Comparison of ENCODE assay signal across 1 fruit fly cellular context in the genomic region with DNA sequence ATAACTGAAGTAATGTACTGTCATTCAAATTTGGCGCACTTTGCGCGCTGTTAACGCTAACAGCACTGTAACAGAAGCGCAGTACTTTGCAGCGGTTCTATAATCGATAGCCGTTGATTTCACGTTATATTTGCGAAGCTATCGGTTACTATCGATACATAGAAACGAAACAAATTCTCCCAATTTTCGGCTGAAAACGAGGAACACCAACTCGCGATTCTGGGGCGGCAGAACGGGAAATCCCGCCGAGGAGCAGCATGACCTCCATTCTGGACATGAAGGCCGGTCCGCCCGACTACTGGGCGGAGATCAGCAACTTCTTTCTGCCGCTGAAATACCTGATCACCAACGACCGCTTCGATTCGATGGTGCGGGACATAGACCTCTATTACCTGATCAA.
TF ChIP-seq lines count a peak whose summit lies in the region.

A gene (plus strand): TSS at position 122 of the 400 bp plus-strand sequence.

TF ChIP-seq in whole organism, embryonic, 481 proteins besides CTCF, POLR2A, EP300 and RAD21 (continued from another document and continues in another):
- no peak for TF ChIP-seq CG13296 (GFP tag; optimal IDR thresholded peaks at IDR 0.05; lab: Kevin White, UChicago)
- TF ChIP-seq CG34376 (GFP tag; optimal IDR thresholded peaks at IDR 0.05; lab: Kevin White, UChicago) = no peak
- no peak for TF ChIP-seq CG9932 (GFP tag; IDR thresholded peaks at IDR 0.05; lab: Robert Waterston, UW)
- no peak for TF ChIP-seq en (GFP tag; optimal IDR thresholded peaks at IDR 0.05; lab: Kevin White, UChicago)
- TF ChIP-seq CG31441 (GFP tag; IDR thresholded peaks at IDR 0.05; lab: Robert Waterston, UW) = no peak
- no peak for TF ChIP-seq CG10462 (GFP tag; optimal IDR thresholded peaks at IDR 0.05; lab: Kevin White, UChicago)
- TF ChIP-seq CG9609 (GFP tag; optimal IDR thresholded peaks at IDR 0.05; lab: Kevin White, UChicago) = no peak
- TF ChIP-seq CG7357 (GFP tag; IDR thresholded peaks at IDR 0.05; lab: Robert Waterston, UW) = no peak
- peak; percentile 82 for TF ChIP-seq BEAF-32 (GFP tag; optimal IDR thresholded peaks at IDR 0.05; lab: Kevin White, UChicago)
- TF ChIP-seq CG12942 (GFP tag; optimal IDR thresholded peaks at IDR 0.05; lab: Kevin White, UChicago) = no peak
- no peak for TF ChIP-seq caup (GFP tag; optimal IDR thresholded peaks at IDR 0.05; lab: Kevin White, UChicago; ENCODE audit: severe bottlenecking)
- no peak for TF ChIP-seq Bteb2 (GFP tag; optimal IDR thresholded peaks at IDR 0.05; lab: Kevin White, UChicago)
- no peak for TF ChIP-seq CG7372 (GFP tag; IDR thresholded peaks at IDR 0.05; lab: Robert Waterston, UW)
- no peak for TF ChIP-seq dan (GFP tag; IDR thresholded peaks at IDR 0.05; lab: Robert Waterston, UW)
- no peak for TF ChIP-seq CG10431 (GFP tag; optimal IDR thresholded peaks at IDR 0.05; lab: Kevin White, UChicago)
- TF ChIP-seq nerfin-2 (GFP tag; IDR thresholded peaks at IDR 0.05; lab: Robert Waterston, UW; ENCODE audit: partially characterized antibody) = peak; percentile 58; the same call in 1 of the 2 replicates
- no peak for TF ChIP-seq CG9797 (GFP tag; optimal IDR thresholded peaks at IDR 0.05; lab: Kevin White, UChicago)
- TF ChIP-seq Rx (GFP tag; IDR thresholded peaks at IDR 0.05; lab: Robert Waterston, UW) = no peak
- peak; percentile 77 for TF ChIP-seq CG16813 (GFP tag; IDR thresholded peaks at IDR 0.05; lab: Robert Waterston, UW; ENCODE audit: partially characterized antibody)
- peak; percentile 66 for TF ChIP-seq Sry-δ (GFP tag; optimal IDR thresholded peaks at IDR 0.05; lab: Kevin White, UChicago)
- TF ChIP-seq CG13424 (tag; optimal IDR thresholded peaks at IDR 0.05; lab: Kevin White, UChicago) = no peak
- no peak for TF ChIP-seq klu (GFP tag; IDR thresholded peaks at IDR 0.05; lab: Robert Waterston, UW)
- TF ChIP-seq Spps (tag; optimal IDR thresholded peaks at IDR 0.05; lab: Kevin White, UChicago) = no peak
- TF ChIP-seq Doc3 (GFP tag; IDR thresholded peaks at IDR 0.05; lab: Robert Waterston, UW; ENCODE audit: partially characterized antibody) = peak; percentile 86
- no peak for TF ChIP-seq row (GFP tag; IDR thresholded peaks at IDR 0.05; lab: Robert Waterston, UW)
- TF ChIP-seq CG18476 (GFP tag; optimal IDR thresholded peaks at IDR 0.05; lab: Kevin White, UChicago) = no peak
- peak; percentile 28 for TF ChIP-seq Med (GFP tag; lab: Kevin White, UChicago)
- no peak for TF ChIP-seq seq (GFP tag; IDR thresholded peaks at IDR 0.05; lab: Robert Waterston, UW)
- no peak for TF ChIP-seq CG1529 (GFP tag; optimal IDR thresholded peaks at IDR 0.05; lab: Kevin White, UChicago)
- no peak for TF ChIP-seq CG30020 (tag; optimal IDR thresholded peaks at IDR 0.05; lab: Kevin White, UChicago)
- TF ChIP-seq Rfx (GFP tag; IDR thresholded peaks at IDR 0.05; lab: Robert Waterston, UW) = no peak
- TF ChIP-seq Atf6 (GFP tag; IDR thresholded peaks at IDR 0.05; lab: Robert Waterston, UW) = no peak
- no peak for TF ChIP-seq CG31224 (GFP tag; IDR thresholded peaks at IDR 0.05; lab: Robert Waterston, UW)
- peak; percentile 77 for TF ChIP-seq Dp (GFP tag; optimal IDR thresholded peaks at IDR 0.05; lab: Kevin White, UChicago)
- no peak for TF ChIP-seq CG17361 (GFP tag; IDR thresholded peaks at IDR 0.05; lab: Robert Waterston, UW)
- no peak for TF ChIP-seq Hr3 (GFP tag; optimal IDR thresholded peaks at IDR 0.05; lab: Kevin White, UChicago)
- TF ChIP-seq CG7987 (GFP tag; optimal IDR thresholded peaks at IDR 0.05; lab: Kevin White, UChicago) = no peak
- no peak for TF ChIP-seq Ptx1 (GFP tag; IDR thresholded peaks at IDR 0.05; lab: Robert Waterston, UW)
- TF ChIP-seq CG18619 (GFP tag; optimal IDR thresholded peaks at IDR 0.05; lab: Kevin White, UChicago) = no peak
- no peak for TF ChIP-seq CG12219 (GFP tag; optimal IDR thresholded peaks at IDR 0.05; lab: Kevin White, UChicago)
- no peak for TF ChIP-seq Kr (GFP tag; optimal IDR thresholded peaks at IDR 0.05; lab: Kevin White, UChicago)
- no peak for TF ChIP-seq fd3F (GFP tag; optimal IDR thresholded peaks at IDR 0.05; lab: Kevin White, UChicago)
- peak; percentile 6 for TF ChIP-seq Sin3A (optimal IDR thresholded peaks at IDR 0.05; lab: Kevin White, UChicago)
- no peak for TF ChIP-seq C15 (GFP tag; IDR thresholded peaks at IDR 0.05; lab: Robert Waterston, UW)
- TF ChIP-seq Blimp-1 (GFP tag; optimal IDR thresholded peaks at IDR 0.05; lab: Kevin White, UChicago) = no peak
- no peak for TF ChIP-seq tap (tag; optimal IDR thresholded peaks at IDR 0.05; lab: Kevin White, UChicago)
- no peak for TF ChIP-seq trem (tag; optimal IDR thresholded peaks at IDR 0.05; lab: Kevin White, UChicago)
- no peak for TF ChIP-seq dysf (GFP tag; IDR thresholded peaks at IDR 0.05; lab: Robert Waterston, UW)
- no peak for TF ChIP-seq rib (GFP tag; IDR thresholded peaks at IDR 0.05; lab: Robert Waterston, UW)
- TF ChIP-seq mld (GFP tag; IDR thresholded peaks at IDR 0.05; lab: Robert Waterston, UW; ENCODE audit: partially characterized antibody) = peak; percentile 70; the same call in 2 of the 3 replicates
- TF ChIP-seq Tbp (GFP tag; optimal IDR thresholded peaks at IDR 0.05; lab: Kevin White, UChicago) = no peak
- TF ChIP-seq pfk (GFP tag; optimal IDR thresholded peaks at IDR 0.05; lab: Kevin White, UChicago) = peak; percentile 6
- TF ChIP-seq GATAe (GFP tag; conservative IDR thresholded peaks at IDR 0.05; lab: Robert Waterston, UW) = no peak
- no peak for TF ChIP-seq peb (GFP tag; IDR thresholded peaks at IDR 0.05; lab: Robert Waterston, UW)
- no peak for TF ChIP-seq CG10959 (GFP tag; IDR thresholded peaks at IDR 0.05; lab: Robert Waterston, UW)
- no peak for TF ChIP-seq CG17829 (tag; optimal IDR thresholded peaks at IDR 0.05; lab: Kevin White, UChicago)
- no peak for TF ChIP-seq cas (GFP tag; IDR thresholded peaks at IDR 0.05; lab: Robert Waterston, UW)
- TF ChIP-seq CG6689 (GFP tag; IDR thresholded peaks at IDR 0.05; lab: Robert Waterston, UW) = no peak
- TF ChIP-seq Hmr (GFP tag; optimal IDR thresholded peaks at IDR 0.05; lab: Kevin White, UChicago) = no peak
- no peak for TF ChIP-seq CG6654 (GFP tag; optimal IDR thresholded peaks at IDR 0.05; lab: Kevin White, UChicago)
- TF ChIP-seq bowl (GFP tag; IDR thresholded peaks at IDR 0.05; lab: Robert Waterston, UW) = no peak
- TF ChIP-seq Dbx (GFP tag; IDR thresholded peaks at IDR 0.05; lab: Robert Waterston, UW) = no peak
- TF ChIP-seq luna (GFP tag; optimal IDR thresholded peaks at IDR 0.05; lab: Kevin White, UChicago) = no peak
- no peak for TF ChIP-seq Meics (GFP tag; optimal IDR thresholded peaks at IDR 0.05; lab: Kevin White, UChicago)
- TF ChIP-seq CG1233 (GFP tag; optimal IDR thresholded peaks at IDR 0.05; lab: Kevin White, UChicago) = no peak
- peak; percentile 89 for TF ChIP-seq sna (GFP tag; IDR thresholded peaks at IDR 0.05; lab: Robert Waterston, UW; ENCODE audit: partially characterized antibody)
- no peak for TF ChIP-seq Lhr (GFP tag; optimal IDR thresholded peaks at IDR 0.05; lab: Kevin White, UChicago)
- TF ChIP-seq slp2 (GFP tag; optimal IDR thresholded peaks at IDR 0.05; lab: Kevin White, UChicago) = no peak
- no peak for TF ChIP-seq CG2875 (GFP tag; optimal IDR thresholded peaks at IDR 0.05; lab: Kevin White, UChicago)
- TF ChIP-seq ro (GFP tag; IDR thresholded peaks at IDR 0.05; lab: Robert Waterston, UW) = no peak
- TF ChIP-seq CG17912 (GFP tag; optimal IDR thresholded peaks at IDR 0.05; lab: Kevin White, UChicago) = no peak
- no peak for TF ChIP-seq zen (tag; optimal IDR thresholded peaks at IDR 0.05; lab: Kevin White, UChicago)
- TF ChIP-seq Gug (GFP tag; IDR thresholded peaks at IDR 0.05; lab: Robert Waterston, UW) = no peak
- no peak for TF ChIP-seq Dad (GFP tag; optimal IDR thresholded peaks at IDR 0.05; lab: Kevin White, UChicago)
- no peak for TF ChIP-seq CG34422 (GFP tag; IDR thresholded peaks at IDR 0.05; lab: Robert Waterston, UW)
- TF ChIP-seq Stat92E (GFP tag; optimal IDR thresholded peaks at IDR 0.05; lab: Kevin White, UChicago) = no peak
- TF ChIP-seq CG17186 (GFP tag; optimal IDR thresholded peaks at IDR 0.05; lab: Kevin White, UChicago) = peak; percentile 85
- no peak for TF ChIP-seq Nf-YB (GFP tag; optimal IDR thresholded peaks at IDR 0.05; lab: Kevin White, UChicago)
- no peak for TF ChIP-seq gcm (GFP tag; optimal IDR thresholded peaks at IDR 0.05; lab: Kevin White, UChicago)
- no peak for TF ChIP-seq Oaz (GFP tag; IDR thresholded peaks at IDR 0.05; lab: Robert Waterston, UW)
- TF ChIP-seq so (GFP tag; IDR thresholded peaks at IDR 0.05; lab: Robert Waterston, UW) = no peak
- no peak for TF ChIP-seq CG4282 (GFP tag; optimal IDR thresholded peaks at IDR 0.05; lab: Kevin White, UChicago)
- no peak for TF ChIP-seq CG10274 (GFP tag; optimal IDR thresholded peaks at IDR 0.05; lab: Kevin White, UChicago)
- TF ChIP-seq PHDP (tag; optimal IDR thresholded peaks at IDR 0.05; lab: Kevin White, UChicago) = no peak
- peak; percentile 55 for TF ChIP-seq pzg (GFP tag; optimal IDR thresholded peaks at IDR 0.05; lab: Kevin White, UChicago)
- TF ChIP-seq Deaf1 (tag; optimal IDR thresholded peaks at IDR 0.05; lab: Kevin White, UChicago) = peak; percentile 36
- TF ChIP-seq gsb (GFP tag; IDR thresholded peaks at IDR 0.05; lab: Robert Waterston, UW) = no peak
- TF ChIP-seq esg (GFP tag; conservative IDR thresholded peaks at IDR 0.05; lab: Robert Waterston, UW) = no peak
- TF ChIP-seq crol (GFP tag; IDR thresholded peaks at IDR 0.05; lab: Robert Waterston, UW) = no peak
- TF ChIP-seq chinmo (GFP tag; IDR thresholded peaks at IDR 0.05; lab: Robert Waterston, UW; ENCODE audit: partially characterized antibody) = peak; percentile 78; the same call in 2 of the 4 replicates
- TF ChIP-seq pb (GFP tag; optimal IDR thresholded peaks at IDR 0.05; lab: Kevin White, UChicago) = no peak
- TF ChIP-seq CG13894 (tag; optimal IDR thresholded peaks at IDR 0.05; lab: Kevin White, UChicago) = no peak
- no peak for TF ChIP-seq CG12299 (tag; optimal IDR thresholded peaks at IDR 0.05; lab: Kevin White, UChicago)
- no peak for TF ChIP-seq MTF-1 (GFP tag; optimal IDR thresholded peaks at IDR 0.05; lab: Kevin White, UChicago; ENCODE audit: borderline replicate concordance)
- TF ChIP-seq HmgZ (tag; optimal IDR thresholded peaks at IDR 0.05; lab: Kevin White, UChicago) = no peak
- no peak for TF ChIP-seq tio (GFP tag; optimal IDR thresholded peaks at IDR 0.05; lab: Kevin White, UChicago)
- TF ChIP-seq scrt (GFP tag; optimal IDR thresholded peaks at IDR 0.05; lab: Kevin White, UChicago) = no peak
- TF ChIP-seq chn (GFP tag; optimal IDR thresholded peaks at IDR 0.05; lab: Kevin White, UChicago) = no peak
- no peak for TF ChIP-seq Hr51 (GFP tag; optimal IDR thresholded peaks at IDR 0.05; lab: Kevin White, UChicago)
- no peak for TF ChIP-seq CG30431 (GFP tag; optimal IDR thresholded peaks at IDR 0.05; lab: Kevin White, UChicago)
- no peak for TF ChIP-seq CG11560 (tag; IDR thresholded peaks at IDR 0.05; lab: Robert Waterston, UW)
- no peak for TF ChIP-seq dm (GFP tag; optimal IDR thresholded peaks at IDR 0.05; lab: Kevin White, UChicago)
- TF ChIP-seq CG2129 (GFP tag; IDR thresholded peaks at IDR 0.05; lab: Robert Waterston, UW; ENCODE audit: partially characterized antibody) = peak; percentile 68
- TF ChIP-seq CG11093 (GFP tag; IDR thresholded peaks at IDR 0.05; lab: Robert Waterston, UW) = no peak
- no peak for TF ChIP-seq Vsx1 (GFP tag; optimal IDR thresholded peaks at IDR 0.05; lab: Kevin White, UChicago)
- no peak for TF ChIP-seq CG8924 (tag; optimal IDR thresholded peaks at IDR 0.05; lab: Kevin White, UChicago)
- TF ChIP-seq CG6791 (GFP tag; IDR thresholded peaks at IDR 0.05; lab: Robert Waterston, UW; ENCODE audit: partially characterized antibody) = peak; percentile 87
- peak; percentile 92 for TF ChIP-seq CG13287 (GFP tag; IDR thresholded peaks at IDR 0.05; lab: Robert Waterston, UW; ENCODE audit: partially characterized antibody)
- TF ChIP-seq pnt (GFP tag; optimal IDR thresholded peaks at IDR 0.05; lab: Kevin White, UChicago) = no peak
- no peak for TF ChIP-seq Hsf (GFP tag; optimal IDR thresholded peaks at IDR 0.05; lab: Kevin White, UChicago)
- no peak for TF ChIP-seq CG17385 (GFP tag; optimal IDR thresholded peaks at IDR 0.05; lab: Kevin White, UChicago)
- TF ChIP-seq E2f1 (GFP tag; IDR thresholded peaks at IDR 0.05; lab: Robert Waterston, UW) = no peak
- TF ChIP-seq ken (GFP tag; IDR thresholded peaks at IDR 0.05; lab: Robert Waterston, UW) = no peak
- TF ChIP-seq CG11504 (tag; optimal IDR thresholded peaks at IDR 0.05; lab: Kevin White, UChicago) = no peak
- no peak for TF ChIP-seq Camta (GFP tag; optimal IDR thresholded peaks at IDR 0.05; lab: Kevin White, UChicago)
- no peak for TF ChIP-seq NfI (GFP tag; optimal IDR thresholded peaks at IDR 0.05; lab: Kevin White, UChicago)
- TF ChIP-seq hb (GFP tag; IDR thresholded peaks at IDR 0.05; lab: Robert Waterston, UW; ENCODE audit: partially characterized antibody) = peak; percentile 73
- TF ChIP-seq wek (GFP tag; optimal IDR thresholded peaks at IDR 0.05; lab: Kevin White, UChicago) = no peak
- no peak for TF ChIP-seq CG10321 (GFP tag; IDR thresholded peaks at IDR 0.05; lab: Robert Waterston, UW)
- TF ChIP-seq sd (tag; optimal IDR thresholded peaks at IDR 0.05; lab: Kevin White, UChicago) = no peak
- no peak for TF ChIP-seq CG4707 (GFP tag; optimal IDR thresholded peaks at IDR 0.05; lab: Kevin White, UChicago)
- TF ChIP-seq Max (GFP tag; optimal IDR thresholded peaks at IDR 0.05; lab: Kevin White, UChicago) = no peak
- TF ChIP-seq cato (GFP tag; optimal IDR thresholded peaks at IDR 0.05; lab: Kevin White, UChicago; ENCODE audit: borderline replicate concordance) = no peak
- no peak for TF ChIP-seq ara (GFP tag; IDR thresholded peaks at IDR 0.05; lab: Robert Waterston, UW)
- no peak for TF ChIP-seq NK7.1 (GFP tag; optimal IDR thresholded peaks at IDR 0.05; lab: Kevin White, UChicago)
- TF ChIP-seq Antp (GFP tag; optimal IDR thresholded peaks at IDR 0.05; lab: Kevin White, UChicago) = no peak
- no peak for TF ChIP-seq Fer1 (GFP tag; optimal IDR thresholded peaks at IDR 0.05; lab: Kevin White, UChicago)
- TF ChIP-seq Drgx (GFP tag; IDR thresholded peaks at IDR 0.05; lab: Robert Waterston, UW) = no peak
- TF ChIP-seq disco-r (GFP tag; optimal IDR thresholded peaks at IDR 0.05; lab: Kevin White, UChicago) = no peak
- TF ChIP-seq wor (GFP tag; IDR thresholded peaks at IDR 0.05; lab: Robert Waterston, UW) = no peak
- TF ChIP-seq prd (optimal IDR thresholded peaks at IDR 0.05; lab: Kevin White, UChicago) = no peak
- no peak for TF ChIP-seq prd (GFP tag; IDR thresholded peaks at IDR 0.05; lab: Robert Waterston, UW)
- TF ChIP-seq cg (GFP tag; optimal IDR thresholded peaks at IDR 0.05; lab: Kevin White, UChicago) = no peak
- no peak for TF ChIP-seq Xbp1 (GFP tag; optimal IDR thresholded peaks at IDR 0.05; lab: Kevin White, UChicago)
